Worm (Caenorhabditis elegans) whole organism, L2 larva: ENCODE measurements around the gene Y43F8B.13.
A peak's percentile ranks its signal among the peaks of the same experiment; 100 is the strongest.

Experiments used
- R02D3.7 ChIP-seq: fragments of 150-350 bp; optimal IDR thresholded peaks from 2 replicates; lab custom pipeline; 2014; ENCODE audit warnings: missing biosample characterization, missing genetic modification characterization
- alr-1 ChIP-seq: fragments of 150-350 bp; optimal IDR thresholded peaks from 2 replicates; lab custom pipeline; 2014; ENCODE audit warnings: missing biosample characterization, missing genetic modification characterization
- aly-2 ChIP-seq: fragments of 150-350 bp; optimal IDR thresholded peaks from 2 replicates; lab custom pipeline; 2014; ENCODE audit warnings: missing biosample characterization, missing genetic modification characterization
- ceh-16 ChIP-seq: fragments of 150-350 bp; optimal IDR thresholded peaks from 2 replicates; lab custom pipeline; 2014; ENCODE audit warnings: missing biosample characterization, missing genetic modification characterization
- lin-11 ChIP-seq: fragments of 150-350 bp; sonication (generic microtip); optimal IDR thresholded peaks from 2 replicates; lab custom pipeline; 2014; ENCODE audit warnings: missing biosample characterization, missing genetic modification characterization, inconsistent platforms, mixed read lengths
- nhr-21 ChIP-seq: fragments of 150-350 bp; optimal IDR thresholded peaks from 2 replicates; lab custom pipeline; 2014; ENCODE audit warnings: missing biosample characterization, missing genetic modification characterization
- nhr-23 ChIP-seq: fragments of 150-350 bp; optimal IDR thresholded peaks from 2 replicates; lab custom pipeline; 2014; ENCODE audit warnings: missing biosample characterization, missing genetic modification reagents, missing genetic modification characterization
- nhr-25 ChIP-seq: fragments of 150-350 bp; sonication (generic microtip); optimal IDR thresholded peaks from 3 replicates; lab custom pipeline; 2014; ENCODE audit warnings: missing biosample characterization, missing genetic modification characterization
- nhr-6 ChIP-seq: fragments of 150-350 bp; optimal IDR thresholded peaks from 2 replicates; lab custom pipeline; 2014; ENCODE audit warnings: missing biosample characterization, missing genetic modification characterization
- sma-3 ChIP-seq: sonication (generic microtip); optimal IDR thresholded peaks from 2 replicates; lab custom pipeline; 2016; ENCODE audit warnings: missing genetic modification reagents, missing genetic modification characterization, missing compliant biosample characterization
- snpc-4 ChIP-seq: fragments of 150-350 bp; optimal IDR thresholded peaks from 2 replicates; lab custom pipeline; 2014; ENCODE audit warnings: missing biosample characterization, missing genetic modification characterization
- unc-62 ChIP-seq: fragments of 150-350 bp; optimal IDR thresholded peaks from 2 replicates; lab custom pipeline; 2014; ENCODE audit warnings: missing biosample characterization, missing genetic modification reagents, missing genetic modification characterization

DNA sequence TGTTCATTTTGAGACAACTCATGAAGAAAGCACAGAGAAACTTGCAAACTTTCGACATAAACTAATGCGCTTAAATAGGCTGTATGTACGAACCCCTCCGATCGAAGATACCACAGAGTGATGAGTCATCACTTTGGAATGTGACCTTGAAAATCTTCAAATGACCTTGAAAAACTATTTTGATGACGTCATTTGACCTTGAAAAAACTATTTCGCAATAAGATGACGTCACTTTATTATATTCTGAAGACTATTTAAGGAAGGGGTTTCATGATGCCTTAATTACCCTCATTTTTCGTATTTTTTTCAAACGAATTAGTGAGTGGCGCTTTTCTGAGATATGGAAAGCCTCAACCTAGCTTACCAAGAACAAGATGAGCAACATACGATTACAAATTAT lies 34.6 kb upstream of the Y43F8B.13 start, which contains the start of gene C25F9.2:
- TF ChIP-seq nhr-25 (tag; lab: Kevin White, UChicago) (peak; percentile 47), alr-1 (tag; lab: Kevin White, UChicago) (no peak), nhr-23 (tag; lab: Kevin White, UChicago) (no peak), aly-2 (no peak), ceh-16 (tag; lab: Kevin White, UChicago) (no peak), R02D3.7 (tag; lab: Kevin White, UChicago) (no peak), unc-62 (GFP tag; lab: Kevin White, UChicago) (no peak), nhr-21 (tag; lab: Kevin White, UChicago) (no peak), sma-3 (GFP tag; lab: Kevin White, UChicago) (no peak), snpc-4 (tag; lab: Kevin White, UChicago) (no peak), nhr-6 (tag; lab: Kevin White, UChicago) (no peak), lin-11 (no peak)
